Fruit fly (Drosophila melanogaster) whole organism, prepupa: ENCODE results near the gene Shmt.

Experiments
- Blimp-1 ChIP-seq: fragments of 200-800 bp; sonication (Bioruptor generic); optimal IDR thresholded peaks from 3 replicates; lab custom pipeline; 2017; ENCODE audit warnings: missing biosample characterization, missing genetic modification characterization, mild to moderate bottlenecking, moderate library complexity, missing genetic modification reagents
- CG11294 ChIP-seq: fragments of 200-800 bp; sonication (Bioruptor generic); IDR thresholded peaks from 2 replicates; pipeline ENCODE4 v1.3.6; 2022; ENCODE audit warnings: missing biosample characterization, missing genetic modification characterization
- CG11762 ChIP-seq: fragments of 200-800 bp; sonication (Bioruptor generic); optimal IDR thresholded peaks from 3 replicates; lab custom pipeline; 2016; ENCODE audit warnings: missing biosample characterization, missing genetic modification characterization; ENCODE audit not compliant: insufficient read depth
- CG11902 ChIP-seq: fragments of 200-800 bp; sonication (Bioruptor generic); optimal IDR thresholded peaks from 3 replicates; lab custom pipeline; 2016; ENCODE audit warnings: missing biosample characterization, missing genetic modification characterization
- CG15336 ChIP-seq: fragments of 200-800 bp; sonication (Bioruptor generic); IDR thresholded peaks from 2 replicates; pipeline ENCODE4 v1.3.6; 2022; ENCODE audit warnings: missing biosample characterization, missing genetic modification characterization
- CG16779 ChIP-seq: fragments of 200-800 bp; sonication (Bioruptor generic); optimal IDR thresholded peaks from 3 replicates; lab custom pipeline; 2017; ENCODE audit warnings: missing biosample characterization, mild to moderate bottlenecking, missing genetic modification characterization
- CG34406 ChIP-seq: fragments of 200-800 bp; sonication (Bioruptor generic); optimal IDR thresholded peaks from 3 replicates; lab custom pipeline; 2016; ENCODE audit warnings: missing biosample characterization, missing genetic modification characterization
- CG3919 ChIP-seq: fragments of 200-800 bp; sonication (Bioruptor generic); optimal IDR thresholded peaks from 3 replicates; lab custom pipeline; 2016; ENCODE audit warnings: missing biosample characterization, missing genetic modification characterization
- CG4318 ChIP-seq: fragments of 200-800 bp; sonication (Bioruptor generic); optimal IDR thresholded peaks from 3 replicates; lab custom pipeline; 2017; ENCODE audit warnings: missing biosample characterization, mild to moderate bottlenecking, missing genetic modification characterization
- CG6163 ChIP-seq: fragments of 200-800 bp; sonication (Bioruptor generic); IDR thresholded peaks from 3 replicates; pipeline ENCODE4 v1.3.6; 2022; ENCODE audit warnings: missing biosample characterization, missing genetic modification characterization
- CG6276 ChIP-seq: fragments of 200-800 bp; sonication (Bioruptor generic); optimal IDR thresholded peaks from 2 replicates; lab custom pipeline; 2017; ENCODE audit warnings: missing biosample characterization, mild to moderate bottlenecking, missing genetic modification characterization
- CG6792 ChIP-seq: fragments of 200-800 bp; sonication (Bioruptor generic); optimal IDR thresholded peaks from 3 replicates; lab custom pipeline; 2016; ENCODE audit warnings: missing biosample characterization, missing genetic modification characterization
- CG6854 ChIP-seq: fragments of 200-800 bp; sonication (Bioruptor generic); optimal IDR thresholded peaks from 2 replicates; lab custom pipeline; 2017; ENCODE audit warnings: missing biosample characterization, mild to moderate bottlenecking, missing genetic modification characterization
- CG7368 ChIP-seq: fragments of 200-800 bp; sonication (Bioruptor generic); optimal IDR thresholded peaks from 3 replicates; lab custom pipeline; 2016; ENCODE audit warnings: missing biosample characterization, missing genetic modification characterization
- CG8119 ChIP-seq: fragments of 200-800 bp; sonication (Bioruptor generic); IDR thresholded peaks from 3 replicates; pipeline ENCODE4 v1.3.6; 2022; ENCODE audit warnings: missing biosample characterization, missing genetic modification characterization
- CG8632 ChIP-seq: fragments of 200-800 bp; sonication (Bioruptor generic); optimal IDR thresholded peaks from 3 replicates; lab custom pipeline; 2016; ENCODE audit warnings: missing biosample characterization, missing genetic modification characterization
- CG9139 ChIP-seq: fragments of 200-800 bp; sonication (Bioruptor generic); optimal IDR thresholded peaks from 3 replicates; lab custom pipeline; 2017; ENCODE audit warnings: missing biosample characterization, mild to moderate bottlenecking, missing genetic modification characterization
- Eip75B ChIP-seq: fragments of 200-800 bp; sonication (Bioruptor generic); optimal IDR thresholded peaks from 3 replicates; lab custom pipeline; 2016; ENCODE audit warnings: missing biosample characterization, missing genetic modification characterization
- Eip78C ChIP-seq: fragments of 200-800 bp; sonication (Bioruptor generic); peaks from one replicate; lab custom pipeline; 2016; ENCODE audit warnings: missing biosample characterization, missing genetic modification characterization
- Eip93F ChIP-seq: fragments of 200-800 bp; sonication (Bioruptor generic); optimal IDR thresholded peaks from 2 replicates; lab custom pipeline; 2016; ENCODE audit warnings: missing biosample characterization, mild to moderate bottlenecking, missing genetic modification characterization
- Ets21C ChIP-seq: fragments of 200-800 bp; sonication (Bioruptor generic); optimal IDR thresholded peaks from 3 replicates; lab custom pipeline; 2016; ENCODE audit warnings: missing biosample characterization, missing genetic modification characterization
- Ets96B ChIP-seq: fragments of 200-800 bp; optimal IDR thresholded peaks from 2 replicates; lab custom pipeline; 2019; ENCODE audit warnings: missing biosample characterization, mild to moderate bottlenecking, missing genetic modification characterization, moderate library complexity
- Hr38 ChIP-seq: sonication (Bioruptor generic); optimal IDR thresholded peaks from 2 replicates; lab custom pipeline; 2016; ENCODE audit warnings: missing biosample characterization, missing genetic modification characterization
- Hr39 ChIP-seq: fragments of 200-800 bp; sonication (Bioruptor generic); optimal IDR thresholded peaks from 2 replicates; lab custom pipeline; 2016; ENCODE audit warnings: missing biosample characterization, missing genetic modification characterization
- Hr4 ChIP-seq: fragments of 200-800 bp; sonication (Bioruptor generic); optimal IDR thresholded peaks from 3 replicates; lab custom pipeline; 2016; ENCODE audit warnings: missing biosample characterization, missing genetic modification characterization
- Lpt ChIP-seq: fragments of 200-800 bp; sonication (Bioruptor generic); optimal IDR thresholded peaks from 3 replicates; lab custom pipeline; 2016; ENCODE audit warnings: missing biosample characterization, missing genetic modification characterization
- Met ChIP-seq: fragments of 200-800 bp; sonication (Bioruptor generic); optimal IDR thresholded peaks from 3 replicates; lab custom pipeline; 2016; ENCODE audit warnings: missing biosample characterization, missing genetic modification characterization
- OdsH ChIP-seq: fragments of 200-800 bp; sonication (Bioruptor generic); optimal IDR thresholded peaks from 3 replicates; lab custom pipeline; 2016; ENCODE audit warnings: missing biosample characterization, missing genetic modification characterization
- Smox ChIP-seq: fragments of 200-800 bp; sonication (Bioruptor generic); optimal IDR thresholded peaks from 3 replicates; lab custom pipeline; 2016; ENCODE audit warnings: missing biosample characterization, missing genetic modification characterization
- Sox102F ChIP-seq: fragments of 200-800 bp; sonication (Bioruptor generic); optimal IDR thresholded peaks from 2 replicates; lab custom pipeline; 2016; ENCODE audit warnings: missing biosample characterization, mild to moderate bottlenecking, missing genetic modification characterization
- Sox14 ChIP-seq: fragments of 200-800 bp; sonication (Bioruptor generic); optimal IDR thresholded peaks from 3 replicates; lab custom pipeline; 2016; ENCODE audit warnings: missing biosample characterization, missing genetic modification characterization
- Sox15 ChIP-seq: fragments of 200-800 bp; sonication (Bioruptor generic); optimal IDR thresholded peaks from 3 replicates; lab custom pipeline; 2016; ENCODE audit warnings: missing biosample characterization, missing genetic modification characterization
- achi ChIP-seq: fragments of 200-800 bp; sonication (Bioruptor generic); optimal IDR thresholded peaks from 3 replicates; lab custom pipeline; 2016; ENCODE audit warnings: missing biosample characterization, missing genetic modification characterization
- acj6 ChIP-seq: fragments of 200-800 bp; sonication (Bioruptor generic); optimal IDR thresholded peaks from 3 replicates; lab custom pipeline; 2016; ENCODE audit warnings: missing biosample characterization, missing genetic modification characterization
- cyc ChIP-seq: fragments of 200-800 bp; sonication (Bioruptor generic); optimal IDR thresholded peaks from 3 replicates; lab custom pipeline; 2016; ENCODE audit warnings: missing biosample characterization, missing genetic modification characterization
- dac ChIP-seq: fragments of 200-800 bp; sonication (Bioruptor generic); optimal IDR thresholded peaks from 2 replicates; lab custom pipeline; 2017; ENCODE audit warnings: missing biosample characterization, mild to moderate bottlenecking, missing genetic modification characterization
- dsx ChIP-seq: fragments of 200-800 bp; optimal IDR thresholded peaks from 3 replicates; lab custom pipeline; 2019; ENCODE audit warnings: missing biosample characterization, mild to moderate bottlenecking, missing genetic modification characterization, moderate library complexity; ENCODE audit not compliant: poor library complexity, severe bottlenecking
- esn ChIP-seq: fragments of 200-800 bp; sonication (Bioruptor generic); optimal IDR thresholded peaks from 2 replicates; lab custom pipeline; 2016; ENCODE audit warnings: missing biosample characterization, mild to moderate bottlenecking, missing genetic modification characterization, moderate library complexity
- fd59A ChIP-seq: fragments of 200-800 bp; sonication (Bioruptor generic); optimal IDR thresholded peaks from 2 replicates; lab custom pipeline; 2017; ENCODE audit warnings: missing biosample characterization, mild to moderate bottlenecking, missing genetic modification characterization, missing genetic modification reagents
- fd85E ChIP-seq: fragments of 200-800 bp; sonication (Bioruptor generic); optimal IDR thresholded peaks from 3 replicates; lab custom pipeline; 2016; ENCODE audit warnings: missing biosample characterization, missing genetic modification characterization
- lz ChIP-seq: fragments of 200-800 bp; sonication (Bioruptor generic); optimal IDR thresholded peaks from 3 replicates; lab custom pipeline; 2016; ENCODE audit warnings: missing biosample characterization, missing genetic modification characterization
- net ChIP-seq: fragments of 200-800 bp; sonication (Bioruptor generic); optimal IDR thresholded peaks from 3 replicates; lab custom pipeline; 2016; ENCODE audit warnings: missing biosample characterization, missing genetic modification characterization
- salr ChIP-seq, 2 experiments: fragments of 200-800 bp; sonication (Bioruptor generic); optimal IDR thresholded peaks; 3 replicates each; lab custom pipeline; 2016 to 2018; ENCODE audit warnings: missing biosample characterization in 2 of 2, missing genetic modification characterization in 2 of 2, mild to moderate bottlenecking in 1 of 2
- spab ChIP-seq: fragments of 200-800 bp; sonication (Bioruptor generic); optimal IDR thresholded peaks from 2 replicates; lab custom pipeline; 2017; ENCODE audit warnings: missing biosample characterization, mild to moderate bottlenecking, missing genetic modification characterization, missing genetic modification reagents
- ss ChIP-seq, 2 experiments: fragments of 200-800 bp; sonication (Bioruptor generic); optimal IDR thresholded peaks; 2 replicates in 1 of 2; 3 replicates in 1 of 2; lab custom pipeline; 2017 to 2018; ENCODE audit warnings: mild to moderate bottlenecking in 2 of 2, missing biosample characterization in 2 of 2, missing genetic modification characterization in 2 of 2, moderate library complexity in 1 of 2
- svp ChIP-seq: fragments of 200-800 bp; sonication (Bioruptor generic); peaks from one replicate; lab custom pipeline; 2016; ENCODE audit warnings: missing biosample characterization, missing genetic modification characterization
- vri ChIP-seq: fragments of 200-800 bp; sonication (Bioruptor generic); optimal IDR thresholded peaks from 3 replicates; lab custom pipeline; 2016; ENCODE audit warnings: missing biosample characterization, mild to moderate bottlenecking, missing genetic modification characterization

Shmt gene

dm6 chrX:5932345-5932995 lies 15.9 kb upstream of the Shmt start (continued):
- TF ChIP-seq Sox14 (GFP tag; lab: Kevin White, UChicago) (peak; percentile 90), cyc (GFP tag; lab: Kevin White, UChicago) (peak; percentile 82), fd59A (GFP tag; lab: Kevin White, UChicago) (peak; percentile 65), vri (GFP tag; lab: Kevin White, UChicago) (peak; percentile 28), Hr4 (GFP tag; lab: Kevin White, UChicago) (peak; percentile 78), CG34406 (GFP tag; lab: Kevin White, UChicago) (peak; percentile 54), CG11294 (GFP tag; lab: Robert Waterston, UW) (peak; percentile 53; the same call in 1 of the 2 replicates), CG6163 (GFP tag; lab: Robert Waterston, UW) (peak; percentile 90), CG4318 (GFP tag; lab: Kevin White, UChicago) (peak; percentile 54), Lpt (GFP tag; lab: Kevin White, UChicago) (peak; percentile 82), lz (GFP tag; lab: Kevin White, UChicago) (peak; percentile 75), esn (peak; percentile 68), Hr39 (GFP tag; lab: Kevin White, UChicago) (peak; percentile 79), Eip75B (GFP tag; lab: Kevin White, UChicago) (peak; percentile 84), achi (GFP tag; lab: Kevin White, UChicago) (peak; percentile 78), Hr38 (no peak), CG8119 (peak; percentile 88), CG11902 (GFP tag; lab: Kevin White, UChicago) (peak; percentile 59), dac (peak; percentile 64), acj6 (peak; percentile 74), CG11762 (GFP tag; lab: Kevin White, UChicago) (peak; percentile 82), Sox102F (GFP tag; lab: Kevin White, UChicago) (peak; percentile 60), CG7368 (GFP tag; lab: Kevin White, UChicago) (peak; percentile 68), CG8632 (GFP tag; lab: Kevin White, UChicago) (peak; percentile 71), CG3919 (GFP tag; lab: Kevin White, UChicago) (peak; percentile 88), Met (GFP tag; lab: Kevin White, UChicago) (peak; percentile 67), Ets96B (tag; lab: Kevin White, UChicago) (peak; percentile 80), net (peak; percentile 74), CG6854 (GFP tag; lab: Kevin White, UChicago) (no peak), CG9139 (GFP tag; lab: Kevin White, UChicago) (peak; percentile 22), CG6792 (GFP tag; lab: Kevin White, UChicago) (peak; percentile 71), svp (GFP tag; lab: Kevin White, UChicago) (peak; percentile 86), Eip78C (peak; percentile 96), Eip93F (no peak), dsx (peak; percentile 79), CG16779 (tag; lab: Kevin White, UChicago) (peak; percentile 31)

dm6 chrX:5926718-5927117 lies 10.1 kb upstream of the Shmt start:
- peak; percentile 53 for TF ChIP-seq spab (GFP tag; lab: Kevin White, UChicago)
- no peak for TF ChIP-seq Blimp-1 (GFP tag; lab: Kevin White, UChicago)
- peak; percentile 74 for TF ChIP-seq achi (GFP tag; lab: Kevin White, UChicago)
- TF ChIP-seq lz (GFP tag; lab: Kevin White, UChicago), result peak; percentile 46
- no peak for TF ChIP-seq CG9139 (GFP tag; lab: Kevin White, UChicago)
- peak; percentile 73 for TF ChIP-seq CG3919 (GFP tag; lab: Kevin White, UChicago)
- peak; percentile 50 for TF ChIP-seq Sox102F (GFP tag; lab: Kevin White, UChicago)
- TF ChIP-seq ss (GFP tag; optimal IDR thresholded peaks at IDR 0.05; lab: Kevin White, UChicago), result no peak
- TF ChIP-seq Smox (GFP tag; lab: Kevin White, UChicago), result peak; percentile 52
- peak; percentile 58 for TF ChIP-seq Lpt (GFP tag; lab: Kevin White, UChicago)
- peak; percentile 54 for TF ChIP-seq CG6276 (GFP tag; lab: Kevin White, UChicago)
- TF ChIP-seq OdsH (GFP tag; lab: Kevin White, UChicago), result peak; percentile 80
- TF ChIP-seq fd85E (GFP tag; lab: Kevin White, UChicago), result no peak
- TF ChIP-seq Eip78C, result peak; percentile 85
- peak; percentile 50 for TF ChIP-seq Sox15
- TF ChIP-seq fd59A (GFP tag; lab: Kevin White, UChicago), result peak; percentile 53
- peak; percentile 50 for TF ChIP-seq CG8632 (GFP tag; lab: Kevin White, UChicago)
- peak; percentile 65 to 68 for TF ChIP-seq salr (GFP tag; optimal IDR thresholded peaks at IDR 0.05; lab: Kevin White, UChicago)
- TF ChIP-seq dsx, result peak; percentile 57
- TF ChIP-seq CG11902 (GFP tag; lab: Kevin White, UChicago), result peak; percentile 38
- peak; percentile 78 for TF ChIP-seq acj6
- peak; percentile 10 for TF ChIP-seq Eip75B (GFP tag; lab: Kevin White, UChicago)
- TF ChIP-seq CG6163 (GFP tag; lab: Robert Waterston, UW), result peak; percentile 80
- no peak for TF ChIP-seq Hr38
- peak; percentile 63 for TF ChIP-seq net
- peak; percentile 81 for TF ChIP-seq CG15336
- peak; percentile 34 for TF ChIP-seq Ets21C (GFP tag; lab: Kevin White, UChicago)
